Fruit fly (Drosophila melanogaster) whole organism, wandering third instar larva: ENCODE data around the gene CG43342.

Experiments used
- CG32264 ChIP-seq: fragments of 200-800 bp; sonication (Bioruptor generic); optimal IDR thresholded peaks from 2 replicates; lab custom pipeline; 2016; ENCODE audit warnings: missing biosample characterization, missing genetic modification characterization
- Dfd ChIP-seq: fragments of >200 bp; optimal IDR thresholded peaks from 2 replicates; lab custom pipeline; 2017; ENCODE audit warnings: missing biosample characterization, missing genetic modification characterization
- Hr78 ChIP-seq: fragments of >200 bp; optimal IDR thresholded peaks from 2 replicates; lab custom pipeline; 2017; ENCODE audit warnings: missing biosample characterization, missing genetic modification characterization
- N ChIP-seq: fragments of >200 bp; optimal IDR thresholded peaks from 2 replicates; lab custom pipeline; 2018; ENCODE audit warnings: missing biosample characterization, missing external identifiers, missing genetic modification characterization
- Sp1 ChIP-seq: fragments of 200-800 bp; sonication (Bioruptor generic); optimal IDR thresholded peaks from 3 replicates; lab custom pipeline; 2019; ENCODE audit warnings: missing biosample characterization, mild to moderate bottlenecking, missing genetic modification characterization, moderate library complexity
- br ChIP-seq: fragments of 200-800 bp; sonication (Bioruptor generic); optimal IDR thresholded peaks from 2 replicates; lab custom pipeline; 2016; ENCODE audit warnings: missing biosample characterization, missing genetic modification characterization
- dl ChIP-seq, 2 experiments: fragments of 175-275, 200-275 bp in 1 of 2; fragments of 200-275 bp in 1 of 2; sonication (Bioruptor generic); optimal IDR thresholded peaks; lab custom pipeline; 2018; ENCODE audit warnings: mild to moderate bottlenecking in 2 of 2, missing biosample characterization in 2 of 2, missing genetic modification characterization in 2 of 2, moderate library complexity in 2 of 2; ENCODE audit not compliant: partially characterized antibody in 2 of 2, insufficient read depth in 1 of 2
- dsf ChIP-seq: sonication (Bioruptor generic); optimal IDR thresholded peaks from 2 replicates; lab custom pipeline; 2016; ENCODE audit warnings: missing biosample characterization, missing genetic modification characterization, borderline replicate concordance
- h ChIP-seq: fragments of 200-800 bp; sonication (Bioruptor generic); optimal IDR thresholded peaks from 3 replicates; lab custom pipeline; 2016; ENCODE audit warnings: missing biosample characterization, mild to moderate bottlenecking, missing genetic modification characterization
- pan ChIP-seq: fragments of >200 bp; optimal IDR thresholded peaks from 2 replicates; lab custom pipeline; 2017
- psq ChIP-seq: fragments of 200-800 bp; sonication (Bioruptor generic); optimal IDR thresholded peaks from 3 replicates; lab custom pipeline; 2017; ENCODE audit warnings: missing biosample characterization, mild to moderate bottlenecking, missing genetic modification characterization, moderate library complexity
- rgr ChIP-seq: fragments of 200-800 bp; sonication (Bioruptor generic); optimal IDR thresholded peaks from 3 replicates; lab custom pipeline; 2016; ENCODE audit warnings: missing biosample characterization, mild to moderate bottlenecking, missing genetic modification characterization
- sage ChIP-seq: fragments of 200-800 bp; sonication (Bioruptor generic); optimal IDR thresholded peaks from 2 replicates; lab custom pipeline; 2016; ENCODE audit warnings: missing biosample characterization, mild to moderate bottlenecking, missing genetic modification characterization

DNA sequence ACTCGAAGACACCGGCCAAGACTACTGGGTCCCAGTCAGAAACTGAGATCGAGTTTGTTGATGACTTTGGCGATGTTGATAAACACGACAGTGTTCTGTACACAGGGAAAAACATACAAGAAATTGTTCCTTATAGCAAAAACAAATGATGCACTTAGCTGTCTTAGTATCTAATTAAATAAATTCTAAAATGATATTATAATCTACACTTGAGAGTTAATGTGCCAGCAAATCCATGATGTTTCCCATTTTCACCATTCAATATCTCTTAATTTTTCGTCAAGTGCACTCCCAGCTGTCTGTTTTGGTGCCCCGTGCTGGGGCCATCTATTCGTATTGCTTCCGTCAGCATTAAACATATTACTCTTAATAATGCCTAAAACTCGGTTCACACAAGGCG is 19.1 kb downstream of the CG43342 start:
- no peak for TF ChIP-seq N (GFP tag; lab: Kevin White, UChicago)
- no peak for TF ChIP-seq pan (lab: Kevin White, UChicago)
- TF ChIP-seq CG32264 (GFP tag; lab: Kevin White, UChicago) = no peak
- no peak for TF ChIP-seq psq
- TF ChIP-seq dsf (GFP tag; lab: Kevin White, UChicago) = no peak
- TF ChIP-seq Hr78 (GFP tag; lab: Kevin White, UChicago) = no peak
- no peak for TF ChIP-seq h (GFP tag; lab: Kevin White, UChicago)
- no peak for TF ChIP-seq Dfd (GFP tag; lab: Kevin White, UChicago)
- no peak for TF ChIP-seq rgr
- TF ChIP-seq dl (GFP tag; optimal IDR thresholded peaks at IDR 0.05; lab: Kevin White, UChicago; ENCODE audit: insufficient read depth in 1 of 2, partially characterized antibody in 2 of 2) = no peak
- TF ChIP-seq Sp1 (GFP tag; lab: Kevin White, UChicago) = no peak
- TF ChIP-seq br = no peak
- TF ChIP-seq sage = no peak
